Fruit fly (Drosophila melanogaster) whole organism, adult: ENCODE data around the gene ppk11.

ENCODE experiments used
- CG7101 ChIP-seq: fragments of 200-800 bp; sonication (Bioruptor generic); optimal IDR thresholded peaks from 2 replicates; lab custom pipeline; 2018; ENCODE audit warnings: missing biosample characterization, mild to moderate bottlenecking, missing genetic modification characterization, moderate library complexity
- Crg-1 ChIP-seq: fragments of 200-800 bp; sonication (Bioruptor generic); optimal IDR thresholded peaks from 2 replicates; lab custom pipeline; 2016; ENCODE audit warnings: missing biosample characterization, missing genetic modification characterization
- cic ChIP-seq: fragments of 200-800 bp; sonication (Bioruptor generic); optimal IDR thresholded peaks from 2 replicates; lab custom pipeline; 2017; ENCODE audit warnings: missing biosample characterization, mild to moderate bottlenecking, missing genetic modification characterization, moderate library complexity
- ovo ChIP-seq: fragments of 200-800 bp; sonication (Bioruptor generic); optimal IDR thresholded peaks from 2 replicates; lab custom pipeline; 2016; ENCODE audit warnings: missing biosample characterization, missing genetic modification characterization
- tj ChIP-seq: fragments of 200-800 bp; sonication (Bioruptor generic); optimal IDR thresholded peaks from 3 replicates; lab custom pipeline; 2017; ENCODE audit warnings: missing biosample characterization, mild to moderate bottlenecking, missing genetic modification characterization, moderate library complexity

DNA sequence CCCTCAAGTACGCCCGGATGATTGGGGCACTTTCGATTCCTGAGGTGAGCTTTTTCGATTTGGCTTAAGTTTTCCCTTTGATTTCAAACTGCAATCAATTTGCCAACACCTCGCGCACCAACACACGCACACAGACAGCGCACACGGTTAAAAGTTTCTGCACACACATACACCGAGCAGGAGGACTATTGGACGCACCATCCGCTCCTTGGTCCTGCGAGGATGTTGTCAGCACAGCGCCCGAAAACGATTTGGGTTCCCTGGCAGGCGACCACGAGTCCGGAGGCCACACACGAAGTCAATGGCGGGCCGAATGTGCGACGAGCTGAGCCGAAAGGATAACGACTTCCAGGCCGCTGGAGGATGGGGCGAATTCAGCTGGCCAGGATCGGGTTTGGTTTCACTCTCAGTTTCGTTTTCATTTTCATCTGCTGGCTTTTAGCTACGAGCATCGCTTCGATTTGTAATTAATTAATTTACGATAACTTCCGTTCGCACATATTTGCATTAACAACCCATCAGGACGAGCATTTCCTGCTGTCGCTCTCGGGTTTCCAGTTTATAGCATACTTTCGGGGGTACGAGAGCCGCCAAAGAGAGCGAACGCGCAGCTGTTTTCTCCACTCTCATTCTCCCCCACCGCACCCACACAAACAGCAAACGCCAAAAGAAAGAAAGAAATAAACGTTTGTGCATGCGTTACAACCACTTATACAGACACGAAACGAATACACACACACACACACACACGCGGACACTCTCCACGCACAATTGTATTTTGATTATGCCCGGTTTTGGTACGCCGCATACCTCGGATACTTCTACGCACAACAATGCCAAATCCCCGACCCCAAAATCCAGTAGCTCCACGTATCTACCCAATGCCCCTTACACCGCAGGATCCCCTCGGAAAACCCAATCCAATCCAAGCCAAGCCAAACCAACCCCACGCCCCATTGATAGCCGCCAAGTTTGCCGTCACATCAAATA is 28.3 kb downstream of the ppk11 start, which contains the start of gene Nckx30C:
- TF ChIP-seq CG7101 (no peak), ovo (no peak), tj (GFP tag; lab: Kevin White, UChicago) (no peak), cic (GFP tag; lab: Kevin White, UChicago) (no peak), Crg-1 (GFP tag; lab: Kevin White, UChicago) (no peak)
